Worm (Caenorhabditis elegans): Measurements from ENCODE around the gene ubq-1.

The ubq-1 gene

DNA sequence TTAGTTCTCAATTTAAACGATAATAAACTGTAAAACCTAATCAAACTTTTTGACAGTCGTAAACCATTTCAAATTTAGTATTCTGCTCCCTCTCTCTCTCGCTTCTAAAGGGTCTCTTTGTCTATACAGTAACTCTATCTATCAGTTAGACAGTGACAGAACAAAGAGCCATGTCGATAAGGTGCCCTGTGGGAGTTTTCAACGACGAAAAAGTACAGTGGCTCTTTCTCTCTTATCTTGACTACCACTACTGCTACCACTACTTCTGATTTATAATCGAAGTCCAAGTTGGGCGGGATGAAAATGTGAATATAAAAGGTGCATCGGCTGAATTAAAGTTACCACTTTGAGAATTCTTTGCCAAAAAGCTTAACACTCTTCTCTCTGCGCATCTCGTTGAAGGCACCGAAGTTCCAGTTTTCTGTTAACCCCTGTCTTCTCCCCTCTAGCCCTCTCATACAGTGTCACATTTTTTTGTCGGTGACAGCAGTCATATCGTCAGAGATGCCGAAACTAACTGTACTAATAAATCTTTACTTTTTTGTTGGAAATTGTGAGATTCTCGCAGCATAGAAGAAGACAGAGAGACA is 10.8 kb downstream of the ubq-1 start (continued):
- TF ChIP-seq ztf-11 (tag; optimal IDR thresholded peaks at IDR 0.05) (no peak), zfp-2 (tag; optimal IDR thresholded peaks at IDR 0.05) (no peak), egl-43 (GFP tag; IDR thresholded peaks at IDR 0.05) (no peak), duxl-1 (tag; optimal IDR thresholded peaks at IDR 0.05; ENCODE audit: poor library complexity) (no peak), lin-38 (GFP tag; IDR thresholded peaks at IDR 0.05) (no peak), jun-1 (tag; optimal IDR thresholded peaks at IDR 0.05) (no peak), T26A8.4 (GFP tag; IDR thresholded peaks at IDR 0.05) (no peak), T20F7.1 (GFP tag; optimal IDR thresholded peaks at IDR 0.05) (no peak)

DNA sequence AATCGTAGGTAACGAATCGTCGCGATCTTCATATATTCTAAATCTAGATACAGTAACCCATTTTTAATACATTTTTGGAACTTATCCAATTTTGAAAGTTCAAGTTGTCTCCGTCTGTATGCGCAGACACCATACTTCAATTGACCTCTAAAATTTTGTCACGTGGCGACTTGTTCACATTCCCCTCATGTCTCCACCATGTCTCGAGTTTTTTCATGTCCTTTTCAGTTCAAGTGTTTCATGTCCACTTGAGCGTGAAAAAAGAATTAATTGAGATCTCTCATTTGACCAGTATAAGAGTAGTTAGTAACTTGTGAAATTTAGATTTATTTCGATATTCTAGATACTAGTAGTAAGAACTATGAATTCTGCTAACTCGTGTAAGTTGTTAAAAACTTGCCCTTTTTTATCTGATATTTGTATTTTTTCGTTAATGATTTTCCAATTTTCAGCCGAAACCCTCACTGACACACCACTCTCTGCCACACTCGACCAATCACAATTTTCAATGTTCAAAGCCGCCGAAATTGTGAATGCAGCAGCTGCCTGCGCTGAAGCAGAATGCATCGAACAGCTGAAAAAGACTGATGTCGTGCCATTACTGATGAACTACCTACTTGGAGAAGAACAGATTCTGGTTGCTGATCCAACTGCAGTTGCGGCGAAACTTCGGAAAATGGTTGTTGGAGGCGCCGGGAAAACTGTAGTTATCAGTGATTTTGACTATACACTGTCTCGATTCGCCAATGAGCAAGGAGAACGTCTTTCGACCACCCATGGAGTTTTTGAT is 11.7 kb downstream of the ubq-1 start:
- no peak for TF ChIP-seq mdt-29 (GFP tag; IDR thresholded peaks at IDR 0.05)
- TF ChIP-seq sdz-12 (GFP tag; optimal IDR thresholded peaks at IDR 0.05) = no peak
- no peak for TF ChIP-seq daf-19 (GFP tag; conservative IDR thresholded peaks at IDR 0.05)
- TF ChIP-seq nhr-48 (tag; optimal IDR thresholded peaks at IDR 0.05) = no peak
- TF ChIP-seq zag-1 (tag; optimal IDR thresholded peaks at IDR 0.05) = no peak
- TF ChIP-seq nhr-25 (tag; optimal IDR thresholded peaks at IDR 0.05; ENCODE audit: borderline replicate concordance, insufficient read depth) = peak; percentile 12
- TF ChIP-seq tag-97 (GFP tag; IDR thresholded peaks at IDR 0.05) = no peak
- no peak for TF ChIP-seq ZK546.5 (tag; optimal IDR thresholded peaks at IDR 0.05)
- TF ChIP-seq unc-62 (GFP tag; optimal IDR thresholded peaks at IDR 0.05 in 1 of 2) = peak in 1 of 2 experiments; percentile 68
- no peak for TF ChIP-seq unc-62 (tag; optimal IDR thresholded peaks at IDR 0.05)
- TF ChIP-seq saeg-2 (GFP tag; IDR thresholded peaks at IDR 0.05) = no peak
- TF ChIP-seq php-3 (GFP tag; IDR thresholded peaks at IDR 0.05) = no peak
- TF ChIP-seq ces-1 (GFP tag; optimal IDR thresholded peaks at IDR 0.05) = no peak
- TF ChIP-seq ceh-44 (GFP tag; IDR thresholded peaks at IDR 0.05) = no peak
- TF ChIP-seq ceh-62 (tag; optimal IDR thresholded peaks at IDR 0.05) = no peak
- no peak for TF ChIP-seq fkh-10 (GFP tag; optimal IDR thresholded peaks at IDR 0.05)
- TF ChIP-seq dmd-8 (GFP tag; IDR thresholded peaks at IDR 0.05) = no peak
- no peak for TF ChIP-seq zfp-2 (tag; optimal IDR thresholded peaks at IDR 0.05)
- peak; percentile 15 for TF ChIP-seq aha-1 (tag)
- peak; percentile 88 for TF ChIP-seq hlh-30 (tag; optimal IDR thresholded peaks at IDR 0.05; ENCODE audit: insufficient read depth)
- peak; percentile 25 for TF ChIP-seq nhr-10 (tag; optimal IDR thresholded peaks at IDR 0.05)
- no peak for TF ChIP-seq mes-2 (tag; optimal IDR thresholded peaks at IDR 0.05; ENCODE audit: poor library complexity, severe bottlenecking)
- peak in 1 of 2 experiments; percentile 42 for TF ChIP-seq mdl-1 (tag; optimal IDR thresholded peaks at IDR 0.05)
- no peak for TF ChIP-seq zip-2 (tag; optimal IDR thresholded peaks at IDR 0.05)
- no peak for TF ChIP-seq lin-1 (GFP tag; IDR thresholded peaks at IDR 0.05)
- TF ChIP-seq lin-15B (tag; optimal IDR thresholded peaks at IDR 0.05) = no peak
- no peak for TF ChIP-seq lin-38 (GFP tag; IDR thresholded peaks at IDR 0.05)
- no peak for TF ChIP-seq egl-27 (tag; optimal IDR thresholded peaks at IDR 0.05)
- no peak for TF ChIP-seq nhr-237 (tag; optimal IDR thresholded peaks at IDR 0.05)
- TF ChIP-seq nhr-111 (GFP tag; optimal IDR thresholded peaks at IDR 0.05) = no peak
- no peak for TF ChIP-seq spr-3 (GFP tag; optimal IDR thresholded peaks at IDR 0.05)
- no peak for TF ChIP-seq F10B5.3 (tag; optimal IDR thresholded peaks at IDR 0.05)
- no peak for TF ChIP-seq nhr-6 (tag; optimal IDR thresholded peaks at IDR 0.05)
- TF ChIP-seq egl-43 (GFP tag; IDR thresholded peaks at IDR 0.05) = no peak
- TF ChIP-seq lim-7 (GFP tag; IDR thresholded peaks at IDR 0.05) = 0 out of 2 replicates have a peak, but pooled peaks have one; percentile 31
- TF ChIP-seq madf-9 (GFP tag; conservative IDR thresholded peaks at IDR 0.05) = no peak
- TF ChIP-seq snpc-4 (tag; optimal IDR thresholded peaks at IDR 0.05) = no peak
- TF ChIP-seq cey-2 (tag; optimal IDR thresholded peaks at IDR 0.05; ENCODE audit: borderline replicate concordance, insufficient read depth) = no peak
- no peak for TF ChIP-seq nhr-28 (tag; optimal IDR thresholded peaks at IDR 0.05)
- no peak for TF ChIP-seq fos-1 (tag; optimal IDR thresholded peaks at IDR 0.05)
- peak; percentile 28; the same call in 1 of the 2 replicates for TF ChIP-seq nhr-42 (GFP tag; IDR thresholded peaks at IDR 0.05)
- peak; percentile 15 for TF ChIP-seq mep-1 (tag; optimal IDR thresholded peaks at IDR 0.05)
- no peak for TF ChIP-seq madf-5 (GFP tag; IDR thresholded peaks at IDR 0.05)
